Worm (Caenorhabditis elegans) whole organism, late embryonic: ENCODE measurements around the gene dph-2.

Source experiments
- C38D4.7 ChIP-seq: fragments of 200-800 bp; sonication (Bioruptor generic); optimal IDR thresholded peaks from 2 replicates; lab custom pipeline; 2018; ENCODE audit warnings: mild to moderate bottlenecking, missing genetic modification characterization, moderate library complexity, missing compliant biosample characterization
- Y22D7AL.16 ChIP-seq: sonication (generic microtip); optimal IDR thresholded peaks from 2 replicates; lab custom pipeline; 2016; ENCODE audit warnings: missing genetic modification characterization, missing compliant biosample characterization
- ama-1 ChIP-seq: fragments of 150-350 bp; optimal IDR thresholded peaks from 2 replicates; lab custom pipeline; 2014
- ceh-18 ChIP-seq: sonication (generic microtip); optimal IDR thresholded peaks from 2 replicates; lab custom pipeline; 2016; ENCODE audit warnings: missing genetic modification characterization, missing compliant biosample characterization
- ceh-19 ChIP-seq: fragments of 200-800 bp; sonication (Bioruptor generic); optimal IDR thresholded peaks from 2 replicates; lab custom pipeline; 2018; ENCODE audit warnings: mild to moderate bottlenecking, missing genetic modification characterization, missing compliant biosample characterization
- ceh-2 ChIP-seq: sonication (generic microtip); optimal IDR thresholded peaks from 2 replicates; lab custom pipeline; 2016; ENCODE audit warnings: missing genotype, missing genetic modification characterization, missing compliant biosample characterization
- ceh-22 ChIP-seq: sonication (generic microtip); optimal IDR thresholded peaks from 2 replicates; lab custom pipeline; 2017; ENCODE audit warnings: missing biosample characterization, missing genetic modification characterization
- ceh-30 ChIP-seq: fragments of 150-350 bp; optimal IDR thresholded peaks from 2 replicates; lab custom pipeline; 2014; ENCODE audit warnings: missing biosample characterization, missing genetic modification characterization
- ceh-31 ChIP-seq: sonication (generic microtip); optimal IDR thresholded peaks from 2 replicates; lab custom pipeline; 2016; ENCODE audit warnings: missing genetic modification characterization, missing compliant biosample characterization
- ceh-45 ChIP-seq: fragments of 200-800 bp; sonication (Bioruptor generic); IDR thresholded peaks from 2 replicates; pipeline ENCODE4 v1.3.6; 2022; ENCODE audit warnings: missing genetic modification reagents, missing genetic modification characterization, missing compliant biosample characterization
- ceh-9 ChIP-seq: sonication (generic microtip); optimal IDR thresholded peaks from 2 replicates; lab custom pipeline; 2016; ENCODE audit warnings: mild to moderate bottlenecking, missing genetic modification characterization, inconsistent platforms, missing compliant biosample characterization
- elt-2 ChIP-seq: sonication (generic microtip); optimal IDR thresholded peaks from 2 replicates; lab custom pipeline; 2016; ENCODE audit warnings: missing genetic modification reagents, missing genetic modification characterization, missing compliant biosample characterization
- ets-4 ChIP-seq: sonication (generic microtip); optimal IDR thresholded peaks from 2 replicates; lab custom pipeline; 2016; ENCODE audit warnings: missing genetic modification characterization, missing compliant biosample characterization
- eyg-1 ChIP-seq: sonication (generic microtip); optimal IDR thresholded peaks from 2 replicates; lab custom pipeline; 2016; ENCODE audit warnings: missing genotype, missing genetic modification characterization, missing compliant biosample characterization
- hlh-13 ChIP-seq: fragments of 200-800 bp; sonication (Bioruptor generic); optimal IDR thresholded peaks from 2 replicates; lab custom pipeline; 2018; ENCODE audit warnings: mild to moderate bottlenecking, missing genetic modification characterization, missing compliant biosample characterization
- hlh-6 ChIP-seq: sonication (generic microtip); optimal IDR thresholded peaks from 2 replicates; lab custom pipeline; 2016; ENCODE audit warnings: missing genotype, missing genetic modification characterization, missing compliant biosample characterization
- hlh-8 ChIP-seq: sonication (generic microtip); optimal IDR thresholded peaks from 2 replicates; lab custom pipeline; 2016; ENCODE audit warnings: missing genotype, missing genetic modification characterization, missing compliant biosample characterization
- lim-6 ChIP-seq: sonication (generic microtip); optimal IDR thresholded peaks from 2 replicates; lab custom pipeline; 2016; ENCODE audit warnings: missing genetic modification characterization, missing compliant biosample characterization
- madf-2 ChIP-seq: sonication (generic microtip); optimal IDR thresholded peaks from 2 replicates; lab custom pipeline; 2017; ENCODE audit warnings: missing genetic modification characterization, missing compliant biosample characterization
- mec-3 ChIP-seq: sonication (generic microtip); optimal IDR thresholded peaks from 2 replicates; lab custom pipeline; 2016; ENCODE audit warnings: borderline replicate concordance, missing genetic modification characterization, missing compliant biosample characterization
- nfya-1 ChIP-seq: sonication (generic microtip); optimal IDR thresholded peaks from 2 replicates; lab custom pipeline; 2017; ENCODE audit warnings: missing genetic modification characterization, mild to moderate bottlenecking, missing compliant biosample characterization, antibody characterized with exemption, moderate library complexity
- nhr-232 ChIP-seq: sonication (generic microtip); optimal IDR thresholded peaks from 2 replicates; lab custom pipeline; 2016; ENCODE audit warnings: missing genetic modification characterization, missing compliant biosample characterization
- odd-2 ChIP-seq: sonication (generic microtip); optimal IDR thresholded peaks from 2 replicates; lab custom pipeline; 2017; ENCODE audit warnings: antibody characterized with exemption, mild to moderate bottlenecking, missing genetic modification characterization, missing compliant biosample characterization
- pha-2 ChIP-seq: sonication (generic microtip); optimal IDR thresholded peaks from 2 replicates; lab custom pipeline; 2017; ENCODE audit warnings: mild to moderate bottlenecking, missing genetic modification characterization, missing compliant biosample characterization
- pha-4 ChIP-seq: fragments of 150-350 bp; optimal IDR thresholded peaks from 2 replicates; lab custom pipeline; 2018; ENCODE audit warnings: missing biosample characterization, missing genetic modification reagents, missing genetic modification characterization
- rnt-1 ChIP-seq: sonication (generic microtip); optimal IDR thresholded peaks from 2 replicates; lab custom pipeline; 2016; ENCODE audit warnings: missing genetic modification characterization, missing compliant biosample characterization
- sox-2 ChIP-seq: fragments of 200-800 bp; sonication (Bioruptor generic); IDR thresholded peaks from 2 replicates; pipeline ENCODE4 v1.3.6; 2022; ENCODE audit warnings: missing genetic modification reagents, missing genetic modification characterization, missing compliant biosample characterization
- syd-9 ChIP-seq: sonication (generic microtip); optimal IDR thresholded peaks from 2 replicates; lab custom pipeline; 2016; ENCODE audit warnings: mild to moderate bottlenecking, missing genetic modification characterization, moderate library complexity, missing compliant biosample characterization
- tbx-2 ChIP-seq: sonication (generic microtip); optimal IDR thresholded peaks from 2 replicates; lab custom pipeline; 2016; ENCODE audit warnings: missing genetic modification characterization, missing compliant biosample characterization
- unc-42 ChIP-seq: sonication (generic microtip); optimal IDR thresholded peaks from 2 replicates; lab custom pipeline; 2016; ENCODE audit warnings: missing genotype, missing genetic modification characterization, missing compliant biosample characterization

dph-2 gene

ce11 chrII:10661448-10662064 is 52.5 kb downstream of the dph-2 start:
- TF ChIP-seq syd-9 (no peak), ceh-22 (tag; lab: Kevin White, UChicago) (no peak), odd-2 (tag; lab: Kevin White, UChicago) (no peak), lim-6 (tag; lab: Kevin White, UChicago) (no peak), ceh-18 (tag; lab: Kevin White, UChicago) (no peak), ceh-9 (tag; lab: Kevin White, UChicago) (no peak), eyg-1 (tag; lab: Kevin White, UChicago) (no peak), hlh-6 (no peak), ceh-30 (tag; lab: Kevin White, UChicago) (no peak), ets-4 (no peak), nhr-232 (tag; lab: Kevin White, UChicago) (no peak), pha-4 (no peak), ama-1 (lab: Kevin White, UChicago) (no peak)

ce11 chrII:10660892-10661291 is 53.2 kb downstream of the dph-2 start, which contains the start of gene marc-2:
marc-2 (minus strand) TSS chrII:10660992.
- TF ChIP-seq rnt-1 (tag; lab: Kevin White, UChicago) (no peak), lim-6 (tag; lab: Kevin White, UChicago) (no peak), C38D4.7 (no peak), ceh-22 (tag; lab: Kevin White, UChicago) (no peak)

ce11 chrII:10659585-10659984 is 54.5 kb downstream of the dph-2 start:
- TF ChIP-seq hlh-8 (no peak), ceh-18 (tag; lab: Kevin White, UChicago) (no peak), ceh-9 (tag; lab: Kevin White, UChicago) (no peak), ceh-19 (GFP tag; lab: Kevin White, UChicago) (no peak), ceh-2 (tag; lab: Kevin White, UChicago) (no peak), lim-6 (tag; lab: Kevin White, UChicago) (no peak), hlh-13 (GFP tag; lab: Kevin White, UChicago) (no peak)
- TF ChIP-seq, all 69 proteins: peak for 0

DNA sequence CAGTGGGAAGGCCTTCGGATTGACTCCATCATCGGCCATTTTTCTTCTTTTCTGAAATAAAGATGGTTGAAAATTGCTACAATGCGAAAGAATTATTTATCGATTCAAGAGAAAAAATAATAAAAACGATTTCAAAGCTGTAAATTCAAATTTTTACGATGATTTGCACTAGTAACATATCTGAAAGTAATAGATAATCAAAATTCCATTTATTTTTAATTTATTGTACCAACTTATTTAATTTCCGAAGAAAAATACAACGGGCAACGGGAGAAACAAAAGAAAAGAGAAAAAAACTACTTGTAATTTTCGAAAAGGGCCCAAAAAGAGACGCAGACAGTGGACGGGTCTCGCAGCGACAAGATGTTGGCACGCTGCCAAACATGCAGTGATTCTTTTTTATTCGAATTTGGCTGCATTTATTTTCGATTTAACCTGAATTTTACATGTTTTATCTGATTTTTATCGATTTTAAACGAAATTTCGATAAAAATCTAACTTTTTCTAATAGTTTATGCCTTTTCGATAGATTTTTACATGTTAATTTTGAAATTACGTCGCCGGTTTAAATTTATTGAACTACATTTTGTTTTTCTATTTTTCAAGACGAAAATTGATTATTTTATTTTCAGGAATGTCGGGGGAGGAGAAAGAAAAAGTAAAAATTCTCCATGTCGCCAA is 55.4 kb downstream of the dph-2 start, which contains the start of the genes snu-13 and rsp-7:
snu-13 (minus strand) TSS at position 51 of the 681 bp plus-strand sequence.
rsp-7 (plus strand) TSS at position 631 of the 681 bp plus-strand sequence.
- TF ChIP-seq elt-2 (tag; lab: Kevin White, UChicago) (peak; percentile 8), tbx-2 (tag; lab: Kevin White, UChicago) (peak; percentile 4), mec-3 (tag; lab: Kevin White, UChicago) (no peak), Y22D7AL.16 (tag; lab: Kevin White, UChicago) (no peak), ceh-9 (tag; lab: Kevin White, UChicago) (no peak), nfya-1 (peak; percentile 49), sox-2 (GFP tag; lab: Robert Waterston, UW) (0 out of 2 replicates have a peak, but pooled peaks have one; percentile 2), unc-42 (tag; lab: Kevin White, UChicago) (peak; percentile 14), ceh-31 (peak; percentile 12), ceh-18 (tag; lab: Kevin White, UChicago) (peak; percentile 7)

ce11 chrII:10657632-10658108 is 56.4 kb downstream of the dph-2 start, which contains the start of gene lact-3:
lact-3 (minus strand) TSS chrII:10657682.
- TF ChIP-seq elt-2 (tag; lab: Kevin White, UChicago) (peak; percentile 31), ceh-22 (tag; lab: Kevin White, UChicago) (no peak)

DNA sequence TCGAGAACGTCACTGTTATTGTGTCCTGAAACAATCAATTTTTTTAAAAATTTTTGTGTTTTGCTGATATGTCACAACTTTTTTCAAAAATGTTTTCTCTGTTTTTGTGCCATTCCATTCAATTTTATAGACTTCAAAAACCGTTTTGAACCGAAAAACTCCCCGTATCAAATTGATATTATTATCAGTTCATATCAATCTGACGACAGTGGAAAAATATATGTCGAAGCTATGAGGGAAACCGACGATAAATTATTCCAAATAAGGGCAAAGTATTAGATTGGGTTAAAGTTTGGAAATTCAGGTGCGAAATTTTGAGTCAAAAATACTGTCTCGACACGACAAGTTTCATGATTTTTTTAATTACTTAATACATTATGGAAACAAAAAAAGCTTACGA is 57.7 kb downstream of the dph-2 start:
- TF ChIP-seq ceh-45 (GFP tag; lab: Robert Waterston, UW) (no peak), pha-2 (tag; lab: Kevin White, UChicago) (no peak), elt-2 (tag; lab: Kevin White, UChicago) (no peak), C38D4.7 (no peak), madf-2 (tag; lab: Kevin White, UChicago) (no peak)
